Worm (Caenorhabditis elegans) whole organism, young adult: ENCODE measurements around the gene allo-1.

Experiments
- Y53G8AR.9 ChIP-seq: fragments of 200-800 bp; sonication (Bioruptor generic); conservative IDR thresholded peaks from 2 replicates; pipeline ENCODE4 v1.3.6; 2022; ENCODE audit warnings: missing genetic modification reagents, missing genetic modification characterization, missing compliant biosample characterization
- efl-1 ChIP-seq: fragments of 150-350 bp; optimal IDR thresholded peaks from 2 replicates; lab custom pipeline; 2014; ENCODE audit warnings: missing biosample characterization, missing genetic modification reagents, missing genetic modification characterization
- madf-6 ChIP-seq: fragments of 200-800 bp; sonication (Bioruptor generic); IDR thresholded peaks from 2 replicates; pipeline ENCODE4 v1.3.6; 2022; ENCODE audit warnings: missing genetic modification reagents, missing genetic modification characterization, missing compliant biosample characterization
- madf-8 ChIP-seq: fragments of 200-800 bp; sonication (Bioruptor generic); conservative IDR thresholded peaks from 2 replicates; pipeline ENCODE4 v1.3.6; 2022; ENCODE audit warnings: missing genetic modification reagents, missing genetic modification characterization, missing compliant biosample characterization
- mcd-1 ChIP-seq: fragments of 200-800 bp; sonication (Bioruptor generic); IDR thresholded peaks from 2 replicates; pipeline ENCODE4 v1.3.6; 2022; ENCODE audit warnings: missing genetic modification reagents, missing genetic modification characterization, missing compliant biosample characterization
- mes-4 ChIP-seq: sonication (generic microtip); optimal IDR thresholded peaks from 2 replicates; lab custom pipeline; 2016; ENCODE audit warnings: missing genotype, missing genetic modification characterization, missing compliant biosample characterization
- ztf-28 ChIP-seq: fragments of 200-800 bp; sonication (Bioruptor generic); IDR thresholded peaks from 2 replicates; pipeline ENCODE4 v1.3.6; 2022; ENCODE audit warnings: missing genetic modification reagents, missing genetic modification characterization, missing compliant biosample characterization

DNA sequence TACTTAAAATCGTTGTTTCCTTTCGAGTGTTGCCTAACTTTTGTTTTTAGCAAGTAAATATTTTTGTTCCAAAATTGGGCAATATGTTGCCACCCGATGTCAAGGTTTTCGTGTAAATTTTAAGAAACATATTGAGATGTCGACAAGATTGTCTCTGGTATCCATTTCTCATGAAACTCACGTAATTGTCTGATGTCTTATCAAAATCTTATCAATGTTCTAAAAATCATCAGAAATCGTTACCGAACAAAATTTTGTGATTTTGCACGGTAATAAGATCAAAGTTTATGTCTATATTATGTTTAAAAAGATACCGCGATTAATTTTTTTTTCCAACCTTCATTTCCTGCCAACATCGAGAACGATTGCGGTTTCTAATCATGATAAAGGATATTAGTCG is 2.1 kb upstream of the allo-1 start:
- TF ChIP-seq Y53G8AR.9 (GFP tag; lab: Robert Waterston, UW) (no peak), ztf-28 (GFP tag; lab: Robert Waterston, UW) (no peak), madf-8 (GFP tag; lab: Robert Waterston, UW) (no peak), efl-1 (no peak), mcd-1 (GFP tag; lab: Robert Waterston, UW) (no peak), madf-6 (GFP tag; lab: Robert Waterston, UW) (no peak), mes-4 (no peak)
